Worm (Caenorhabditis elegans) whole organism, L2 larva: ENCODE data around the gene lag-2.

Experiments
- C34F6.9 ChIP-seq: fragments of 150-350 bp; optimal IDR thresholded peaks from 2 replicates; lab custom pipeline; 2014; ENCODE audit warnings: missing biosample characterization, missing genetic modification characterization
- F13H6.1 ChIP-seq: sonication (generic microtip); optimal IDR thresholded peaks from 2 replicates; lab custom pipeline; 2016; ENCODE audit warnings: missing genetic modification characterization, missing compliant biosample characterization
- R02D3.7 ChIP-seq: fragments of 150-350 bp; optimal IDR thresholded peaks from 2 replicates; lab custom pipeline; 2014; ENCODE audit warnings: missing biosample characterization, missing genetic modification characterization
- Y55F3AM.14 ChIP-seq: fragments of 200-800 bp; sonication (Bioruptor generic); optimal IDR thresholded peaks from 2 replicates; lab custom pipeline; 2018; ENCODE audit warnings: mild to moderate bottlenecking, missing genetic modification characterization, missing compliant biosample characterization
- alr-1 ChIP-seq: fragments of 150-350 bp; optimal IDR thresholded peaks from 2 replicates; lab custom pipeline; 2014; ENCODE audit warnings: missing biosample characterization, missing genetic modification characterization
- aly-2 ChIP-seq: fragments of 150-350 bp; optimal IDR thresholded peaks from 2 replicates; lab custom pipeline; 2014; ENCODE audit warnings: missing biosample characterization, missing genetic modification characterization
- ama-1 ChIP-seq: fragments of 150-350 bp; optimal IDR thresholded peaks from 2 replicates; lab custom pipeline; 2018; ENCODE audit warnings: inconsistent platforms
- ceh-16 ChIP-seq: fragments of 150-350 bp; optimal IDR thresholded peaks from 2 replicates; lab custom pipeline; 2014; ENCODE audit warnings: missing biosample characterization, missing genetic modification characterization
- ceh-82 ChIP-seq: fragments of 150-350 bp; optimal IDR thresholded peaks from 2 replicates; lab custom pipeline; 2014; ENCODE audit warnings: missing biosample characterization, missing genetic modification characterization
- crh-2 ChIP-seq: sonication (generic microtip); optimal IDR thresholded peaks from 2 replicates; lab custom pipeline; 2017; ENCODE audit warnings: missing biosample characterization, missing genetic modification characterization
- dmd-4 ChIP-seq: sonication (generic microtip); optimal IDR thresholded peaks from 2 replicates; lab custom pipeline; 2017; ENCODE audit warnings: missing biosample characterization, missing genetic modification characterization
- elt-1 ChIP-seq: fragments of 150-350 bp; optimal IDR thresholded peaks from 2 replicates; lab custom pipeline; 2014; ENCODE audit warnings: missing biosample characterization, missing genetic modification characterization
- elt-3 ChIP-seq: sonication (generic microtip); optimal IDR thresholded peaks from 2 replicates; lab custom pipeline; 2017; ENCODE audit warnings: missing biosample characterization, missing genetic modification characterization
- gmeb-1 ChIP-seq: fragments of 150-350 bp; optimal IDR thresholded peaks from 2 replicates; lab custom pipeline; 2014; ENCODE audit warnings: missing biosample characterization, missing genetic modification characterization
- lin-11 ChIP-seq: fragments of 150-350 bp; sonication (generic microtip); optimal IDR thresholded peaks from 2 replicates; lab custom pipeline; 2014; ENCODE audit warnings: missing biosample characterization, missing genetic modification characterization, inconsistent platforms, mixed read lengths
- lin-13 ChIP-seq: fragments of 150-350 bp; optimal IDR thresholded peaks from 2 replicates; lab custom pipeline; 2014; ENCODE audit warnings: missing biosample characterization, missing genetic modification reagents, missing genetic modification characterization
- lin-39 ChIP-seq: fragments of 150-350 bp; optimal IDR thresholded peaks from 2 replicates; lab custom pipeline; 2014; ENCODE audit warnings: missing biosample characterization, missing genetic modification reagents, missing genetic modification characterization
- lsy-2 ChIP-seq, 2 experiments: fragments of 150-350 bp in 1 of 2; sonication (generic microtip) in 1 of 2; optimal IDR thresholded peaks; 2 replicates each; lab custom pipeline; 2014 to 2017; ENCODE audit warnings: missing biosample characterization in 2 of 2, missing genetic modification characterization in 2 of 2
- mab-5 ChIP-seq: fragments of 150-350 bp; optimal IDR thresholded peaks from 2 replicates; lab custom pipeline; 2014; ENCODE audit warnings: missing biosample characterization, missing genetic modification characterization
- mbf-1 ChIP-seq: sonication (generic microtip); optimal IDR thresholded peaks from 2 replicates; lab custom pipeline; 2017; ENCODE audit warnings: missing biosample characterization, missing genetic modification characterization
- mdl-1 ChIP-seq, 2 experiments: fragments of 150-350 bp in 1 of 2; sonication (generic microtip) in 1 of 2; optimal IDR thresholded peaks; 2 replicates each; lab custom pipeline; 2017; ENCODE audit warnings: missing biosample characterization in 2 of 2, missing genetic modification characterization in 2 of 2
- nhr-10 ChIP-seq: sonication (generic microtip); optimal IDR thresholded peaks from 2 replicates; lab custom pipeline; 2017; ENCODE audit warnings: missing biosample characterization, missing genetic modification characterization
- nhr-11 ChIP-seq: fragments of 150-350 bp; optimal IDR thresholded peaks from 2 replicates; lab custom pipeline; 2014; ENCODE audit warnings: missing biosample characterization, missing genetic modification characterization
- nhr-129 ChIP-seq: fragments of 150-350 bp; optimal IDR thresholded peaks from 2 replicates; lab custom pipeline; 2014; ENCODE audit warnings: missing biosample characterization, missing genetic modification characterization
- nhr-21 ChIP-seq: fragments of 150-350 bp; optimal IDR thresholded peaks from 2 replicates; lab custom pipeline; 2014; ENCODE audit warnings: missing biosample characterization, missing genetic modification characterization
- nhr-23 ChIP-seq: fragments of 150-350 bp; optimal IDR thresholded peaks from 2 replicates; lab custom pipeline; 2014; ENCODE audit warnings: missing biosample characterization, missing genetic modification reagents, missing genetic modification characterization
- nhr-237 ChIP-seq: fragments of 150-350 bp; optimal IDR thresholded peaks from 2 replicates; lab custom pipeline; 2014; ENCODE audit warnings: missing biosample characterization, missing genetic modification characterization
- nhr-6 ChIP-seq: fragments of 150-350 bp; optimal IDR thresholded peaks from 2 replicates; lab custom pipeline; 2014; ENCODE audit warnings: missing biosample characterization, missing genetic modification characterization
- nhr-77 ChIP-seq: fragments of 150-350 bp; optimal IDR thresholded peaks from 2 replicates; lab custom pipeline; 2014; ENCODE audit warnings: missing biosample characterization, missing genetic modification characterization
- sem-4 ChIP-seq: fragments of 150-350 bp; optimal IDR thresholded peaks from 2 replicates; lab custom pipeline; 2014; ENCODE audit warnings: missing biosample characterization, missing genetic modification reagents, missing genetic modification characterization
- skn-1 ChIP-seq: sonication (generic microtip); optimal IDR thresholded peaks from 2 replicates; lab custom pipeline; 2017; ENCODE audit warnings: missing biosample characterization, missing genetic modification characterization
- sma-3 ChIP-seq: sonication (generic microtip); optimal IDR thresholded peaks from 2 replicates; lab custom pipeline; 2016; ENCODE audit warnings: missing genetic modification reagents, missing genetic modification characterization, missing compliant biosample characterization
- sma-9 ChIP-seq, 2 experiments: fragments of 150-350 bp in 1 of 2; sonication (generic microtip) in 1 of 2; optimal IDR thresholded peaks; 2 replicates each; lab custom pipeline; 2014 to 2016; ENCODE audit warnings: missing genetic modification characterization in 2 of 2, mild to moderate bottlenecking in 1 of 2, missing biosample characterization in 1 of 2, missing compliant biosample characterization in 1 of 2, missing genetic modification reagents in 1 of 2, moderate library complexity in 1 of 2
- snpc-4 ChIP-seq: fragments of 150-350 bp; optimal IDR thresholded peaks from 2 replicates; lab custom pipeline; 2014; ENCODE audit warnings: missing biosample characterization, missing genetic modification characterization
- unc-39 ChIP-seq: fragments of 150-350 bp; optimal IDR thresholded peaks from 2 replicates; lab custom pipeline; 2014; ENCODE audit warnings: missing biosample characterization, missing genetic modification characterization
- unc-55 ChIP-seq: fragments of 150-350 bp; sonication (generic microtip); optimal IDR thresholded peaks from 3 replicates; lab custom pipeline; 2014; ENCODE audit warnings: missing biosample characterization, missing genetic modification reagents, missing genetic modification characterization
- zag-1 ChIP-seq: fragments of 150-350 bp; optimal IDR thresholded peaks from 2 replicates; lab custom pipeline; 2014; ENCODE audit warnings: missing biosample characterization, missing genetic modification characterization
- ztf-1 ChIP-seq: fragments of 200-800 bp; sonication (Bioruptor generic); conservative IDR thresholded peaks from 2 replicates; pipeline ENCODE4 v1.3.6; 2022; ENCODE audit warnings: missing genetic modification characterization, missing compliant biosample characterization
- ztf-4 ChIP-seq: fragments of 150-350 bp; optimal IDR thresholded peaks from 2 replicates; lab custom pipeline; 2014; ENCODE audit warnings: missing biosample characterization, missing genetic modification characterization

Gene lag-2

ce11 chrV:3188043-3188442, at the start of gene lag-2:
Gene lag-2 (plus strand): TSS chrV:3188343.
- TF ChIP-seq unc-55 (GFP tag; lab: Kevin White, UChicago) = no peak
- no peak for TF ChIP-seq ceh-16 (tag; lab: Kevin White, UChicago)
- TF ChIP-seq skn-1 (tag; lab: Kevin White, UChicago) = no peak
- TF ChIP-seq nhr-11 = no peak
- TF ChIP-seq lin-11 (tag; lab: Kevin White, UChicago) = no peak
- no peak for TF ChIP-seq nhr-77 (tag; lab: Kevin White, UChicago)
- TF ChIP-seq nhr-23 (tag; lab: Kevin White, UChicago) = no peak
- no peak for TF ChIP-seq mab-5
- no peak for TF ChIP-seq sma-3
- no peak for TF ChIP-seq sem-4 (tag; lab: Kevin White, UChicago)
- TF ChIP-seq nhr-21 (tag; lab: Kevin White, UChicago) = no peak
- TF ChIP-seq nhr-129 = no peak
- TF ChIP-seq R02D3.7 = no peak
- no peak for TF ChIP-seq aly-2 (tag; lab: Kevin White, UChicago)
- no peak for TF ChIP-seq lin-39
- TF ChIP-seq nhr-6 = no peak
- TF ChIP-seq C34F6.9 = no peak

DNA sequence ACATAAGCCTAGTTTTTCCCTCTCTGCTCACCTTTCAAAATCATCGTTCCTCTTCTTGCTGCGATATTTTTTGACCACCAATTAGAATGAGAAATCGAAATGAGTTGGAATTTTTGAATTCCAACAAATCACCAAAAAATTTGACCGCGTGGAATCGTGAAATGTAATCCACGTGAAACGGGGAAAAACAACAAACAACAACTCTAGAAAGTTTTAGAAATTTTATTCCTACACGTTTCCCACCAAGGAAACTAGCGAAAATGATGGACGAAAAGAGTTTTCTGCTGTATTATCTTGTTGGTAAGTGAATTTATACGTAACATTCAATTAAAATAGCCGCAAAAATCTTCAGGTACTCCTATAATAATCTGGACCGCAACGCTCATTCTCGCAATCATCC, 49.7 kb upstream of the lag-2 start, which contains the start of the genes irld-3 and F02C9.1:
Gene irld-3, minus strand, starts transcription at position 101 of the 400 bp plus-strand sequence.
Gene F02C9.1, plus strand, starts transcription at position 216 of the 400 bp plus-strand sequence.
- TF ChIP-seq gmeb-1 (tag; lab: Kevin White, UChicago) (no peak), elt-1 (tag; lab: Kevin White, UChicago) (no peak)

DNA sequence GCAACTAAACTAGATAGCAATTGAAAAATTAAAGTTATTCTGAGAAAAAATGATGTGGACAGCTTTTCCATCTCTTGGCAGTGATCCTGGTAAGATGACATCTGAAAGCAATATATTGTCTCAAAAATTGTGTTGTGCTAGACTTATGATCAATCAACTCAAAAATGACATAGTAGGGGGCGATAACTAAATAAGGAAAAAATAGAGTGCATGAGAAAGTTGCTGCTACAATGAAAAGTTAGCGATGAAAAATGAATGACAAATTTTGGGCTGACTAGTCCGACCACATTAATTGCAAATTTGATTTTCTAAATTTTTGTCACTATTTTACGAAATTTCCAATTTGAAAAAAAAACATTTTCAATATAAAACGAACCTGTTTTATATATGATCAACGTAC, 47.0 kb upstream of the lag-2 start, which contains the start of gene srab-9:
Gene srab-9, minus strand, starts transcription at position 101 of the 400 bp plus-strand sequence.
- no peak for TF ChIP-seq nhr-129
- TF ChIP-seq nhr-21 (tag; lab: Kevin White, UChicago) = no peak
- TF ChIP-seq mdl-1 (tag; optimal IDR thresholded peaks at IDR 0.05; lab: Kevin White, UChicago) = no peak
- TF ChIP-seq crh-2 (tag; lab: Kevin White, UChicago) = no peak
- TF ChIP-seq aly-2 (tag; lab: Kevin White, UChicago) = no peak
- no peak for TF ChIP-seq lin-11 (tag; lab: Kevin White, UChicago)
- no peak for TF ChIP-seq unc-39 (tag; lab: Kevin White, UChicago)
- TF ChIP-seq Y55F3AM.14 (GFP tag; lab: Kevin White, UChicago) = no peak
- TF ChIP-seq F13H6.1 = no peak
- TF ChIP-seq R02D3.7 = no peak
- no peak for TF ChIP-seq mbf-1 (tag; lab: Kevin White, UChicago)
- no peak for TF ChIP-seq sem-4 (tag; lab: Kevin White, UChicago)
- no peak for TF ChIP-seq nhr-11
- no peak for TF ChIP-seq gmeb-1 (tag; lab: Kevin White, UChicago)
- TF ChIP-seq zag-1 = no peak
- TF ChIP-seq, all 48 proteins: peak for 0

DNA sequence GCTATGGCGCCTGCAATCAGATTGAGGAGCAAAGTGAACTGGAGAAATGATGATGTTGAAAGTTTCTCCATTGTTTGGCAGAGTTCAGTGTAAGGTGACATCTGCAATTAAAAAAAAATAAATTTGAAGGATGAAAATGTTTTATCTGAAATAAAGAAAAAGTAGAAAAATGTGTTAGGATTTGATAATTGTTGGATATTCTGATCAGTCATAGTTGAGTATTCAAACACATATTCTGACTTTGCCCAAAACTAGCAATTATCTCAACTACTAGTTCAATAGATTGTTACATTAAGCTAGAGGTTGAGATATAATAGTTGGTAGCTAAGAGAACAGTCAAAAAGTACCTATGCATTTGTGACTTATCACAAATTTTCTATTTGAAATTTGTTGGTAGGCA, 43.6 kb upstream of the lag-2 start, which contains the start of gene srab-10:
Gene srab-10, minus strand, starts transcription at position 101 of the 400 bp plus-strand sequence.
- no peak for TF ChIP-seq ztf-4 (tag; lab: Kevin White, UChicago)
- TF ChIP-seq nhr-10 = no peak
- TF ChIP-seq sma-9 (GFP tag; optimal IDR thresholded peaks at IDR 0.05; lab: Kevin White, UChicago) = no peak
- TF ChIP-seq sma-9 (tag; optimal IDR thresholded peaks at IDR 0.05; lab: Kevin White, UChicago) = no peak
- no peak for TF ChIP-seq gmeb-1 (tag; lab: Kevin White, UChicago)
- no peak for TF ChIP-seq lin-13 (GFP tag; lab: Kevin White, UChicago)
- TF ChIP-seq lin-39 = no peak
- no peak for TF ChIP-seq nhr-11
- no peak for TF ChIP-seq lsy-2 (tag; optimal IDR thresholded peaks at IDR 0.05; lab: Kevin White, UChicago)
- TF ChIP-seq zag-1 = no peak
- TF ChIP-seq alr-1 (tag; lab: Kevin White, UChicago) = no peak
- TF ChIP-seq mdl-1 (tag; optimal IDR thresholded peaks at IDR 0.05; lab: Kevin White, UChicago) = no peak
- no peak for TF ChIP-seq unc-55 (GFP tag; lab: Kevin White, UChicago)
- no peak for TF ChIP-seq ztf-1 (GFP tag; lab: Robert Waterston, UW)

- no peak for TF ChIP-seq snpc-4
- no peak for TF ChIP-seq nhr-6
- no peak for TF ChIP-seq ztf-4 (tag; lab: Kevin White, UChicago)
- TF ChIP-seq crh-2 (tag; lab: Kevin White, UChicago) = no peak
- no peak for TF ChIP-seq elt-3 (tag; lab: Kevin White, UChicago)
- no peak for TF ChIP-seq nhr-237 (tag; lab: Kevin White, UChicago)
- TF ChIP-seq dmd-4 (tag; lab: Kevin White, UChicago) = no peak
- no peak for TF ChIP-seq R02D3.7
- no peak for TF ChIP-seq ama-1 (lab: Kevin White, UChicago)
- no peak for TF ChIP-seq ceh-82
- no peak for TF ChIP-seq Y55F3AM.14 (GFP tag; lab: Kevin White, UChicago)
These were observed 42.9 kb upstream of the lag-2 start for ce11 chrV:3145241-3145640.
